Worm (Caenorhabditis elegans) whole organism, young adult: Measurements from ENCODE around the gene lin-2.

ENCODE experiments used
- F22D6.2 ChIP-seq: sonication (generic microtip); optimal IDR thresholded peaks from 2 replicates; lab custom pipeline; 2016; ENCODE audit warnings: mild to moderate bottlenecking, missing genetic modification characterization, missing compliant biosample characterization
- F49E8.2 ChIP-seq: sonication (generic microtip); optimal IDR thresholded peaks from 3 replicates; lab custom pipeline; 2017; ENCODE audit warnings: missing genetic modification characterization, mild to moderate bottlenecking, missing compliant biosample characterization, antibody characterized with exemption, moderate library complexity; ENCODE audit not compliant: insufficient read depth
- K11D2.4 ChIP-seq: fragments of 200-800 bp; sonication (Bioruptor generic); IDR thresholded peaks from 2 replicates; pipeline ENCODE4 v1.3.6; 2022; ENCODE audit warnings: missing genetic modification reagents, missing genetic modification characterization, missing compliant biosample characterization
- cebp-1 ChIP-seq, 2 experiments: fragments of 200-800 bp in 1 of 2; sonication (Bioruptor generic) in 1 of 2; sonication (generic microtip) in 1 of 2; IDR thresholded peaks in 1 of 2; optimal IDR thresholded peaks in 1 of 2; 2 replicates each; pipeline versions ENCODE4 v1.3.6 to Lab custom; 2017 to 2022; ENCODE audit warnings: missing compliant biosample characterization in 2 of 2, missing genetic modification characterization in 2 of 2, mild to moderate bottlenecking in 1 of 2, missing genetic modification reagents in 1 of 2, moderate library complexity in 1 of 2
- chd-7 ChIP-seq: sonication (generic microtip); optimal IDR thresholded peaks from 2 replicates; lab custom pipeline; 2016; ENCODE audit warnings: mild to moderate bottlenecking, missing genetic modification characterization, moderate library complexity, missing compliant biosample characterization
- dox-1 ChIP-seq: fragments of 200-800 bp; sonication (Bioruptor generic); IDR thresholded peaks from 2 replicates; pipeline ENCODE4 v1.3.6; 2022; ENCODE audit warnings: missing genetic modification reagents, missing genetic modification characterization, missing compliant biosample characterization
- him-1 ChIP-seq: sonication (generic microtip); optimal IDR thresholded peaks from 2 replicates; lab custom pipeline; 2016; ENCODE audit warnings: missing genotype, missing genetic modification reagents, missing genetic modification characterization, missing compliant biosample characterization
- lir-1 ChIP-seq: fragments of 200-800 bp; sonication (Bioruptor generic); conservative IDR thresholded peaks from 2 replicates; pipeline ENCODE4 v1.3.6; 2022; ENCODE audit warnings: missing genetic modification reagents, missing genetic modification characterization, missing compliant biosample characterization
- unc-130 ChIP-seq: sonication (generic microtip); optimal IDR thresholded peaks from 2 replicates; lab custom pipeline; 2016; ENCODE audit warnings: missing genetic modification reagents, missing genetic modification characterization, missing compliant biosample characterization
- ztf-28 ChIP-seq: fragments of 200-800 bp; sonication (Bioruptor generic); IDR thresholded peaks from 2 replicates; pipeline ENCODE4 v1.3.6; 2022; ENCODE audit warnings: missing genetic modification reagents, missing genetic modification characterization, missing compliant biosample characterization

DNA sequence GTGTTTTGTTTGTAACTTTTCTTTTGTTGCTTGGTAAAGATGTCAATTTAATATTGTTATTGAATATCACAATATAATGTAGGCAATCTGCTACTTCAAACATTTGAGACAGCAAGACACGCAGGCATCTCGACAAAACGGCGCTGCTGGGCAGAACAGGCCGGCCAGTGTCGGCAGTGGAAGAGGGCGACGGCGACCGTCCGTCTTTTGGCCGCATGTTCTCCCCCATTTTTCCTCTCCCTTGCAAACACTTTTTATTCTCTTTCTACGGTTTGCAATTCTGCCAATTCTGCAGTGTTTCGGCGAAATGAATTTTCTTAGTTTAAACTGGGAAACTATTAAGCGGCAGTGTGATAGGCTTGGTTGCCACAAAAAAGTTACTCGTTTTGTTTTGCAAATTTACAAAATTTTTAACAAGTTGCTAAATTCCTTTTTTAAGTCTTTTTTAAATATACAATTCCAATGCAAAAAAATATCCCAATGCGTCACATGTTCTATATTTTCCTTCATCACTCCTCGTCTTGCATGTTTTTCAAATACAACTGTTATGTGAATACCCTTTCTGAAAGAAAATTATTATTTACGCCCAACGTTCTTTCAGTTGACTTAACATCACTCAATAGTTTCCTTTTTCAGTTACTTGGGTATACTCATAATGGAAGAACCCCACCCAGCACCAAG lies 35.6 kb upstream of the lin-2 start, which contains the start of gene T18D3.6:
- TF ChIP-seq him-1 (tag; lab: Kevin White, UChicago) (no peak), F22D6.2 (tag; lab: Kevin White, UChicago) (no peak), chd-7 (no peak), dox-1 (GFP tag; lab: Robert Waterston, UW) (no peak), cebp-1 (GFP tag; IDR thresholded peaks at IDR 0.05; lab: Robert Waterston, UW) (no peak), cebp-1 (tag; optimal IDR thresholded peaks at IDR 0.05; lab: Kevin White, UChicago) (peak; percentile 21), K11D2.4 (GFP tag; lab: Robert Waterston, UW) (no peak), F49E8.2 (tag; lab: Kevin White, UChicago) (no peak), unc-130 (no peak), ztf-28 (no peak), lir-1 (GFP tag; lab: Robert Waterston, UW) (no peak)
